Fruit fly (Drosophila melanogaster) whole organism, embryonic: ENCODE data around the gene CG5618.

ENCODE experiments used
- Abd-B ChIP-seq: fragments of 200-800 bp; sonication (Bioruptor generic); optimal IDR thresholded peaks from 2 replicates; lab custom pipeline; 2018; ENCODE audit warnings: missing biosample characterization, mild to moderate bottlenecking, missing genetic modification characterization, moderate library complexity
- B-H2 ChIP-seq: fragments of 200-800 bp; sonication (Bioruptor generic); optimal IDR thresholded peaks from 2 replicates; lab custom pipeline; 2018; ENCODE audit warnings: missing biosample characterization, mild to moderate bottlenecking, missing genetic modification characterization
- CG10147 ChIP-seq: fragments of 200-800 bp; sonication (Bioruptor generic); optimal IDR thresholded peaks from 2 replicates; lab custom pipeline; 2019; ENCODE audit warnings: missing biosample characterization, mild to moderate bottlenecking, missing genetic modification characterization, moderate library complexity
- CG10654 ChIP-seq: fragments of 200-800 bp; sonication (Bioruptor generic); optimal IDR thresholded peaks from 2 replicates; lab custom pipeline; 2016; ENCODE audit warnings: missing biosample characterization, missing genetic modification characterization
- CG10959 ChIP-seq: fragments of 200-800 bp; sonication (Bioruptor generic); IDR thresholded peaks from 2 replicates; pipeline ENCODE4 v1.3.6; 2022; ENCODE audit warnings: missing biosample characterization, missing genetic modification characterization
- CG11398 ChIP-seq: fragments of 200-800 bp; sonication (Bioruptor generic); optimal IDR thresholded peaks from 2 replicates; lab custom pipeline; 2016; ENCODE audit warnings: missing biosample characterization, missing genetic modification characterization
- CG11560 ChIP-seq: fragments of 200-800 bp; sonication (Bioruptor generic); IDR thresholded peaks from 3 replicates; pipeline ENCODE4 v1.3.6; 2022; ENCODE audit warnings: missing biosample characterization, missing genetic modification characterization
- CG15073 ChIP-seq: fragments of 200-800 bp; sonication (Bioruptor generic); optimal IDR thresholded peaks from 2 replicates; lab custom pipeline; 2016; ENCODE audit warnings: missing biosample characterization, missing genetic modification characterization
- CG16813 ChIP-seq: fragments of 200-800 bp; sonication (Bioruptor generic); IDR thresholded peaks from 3 replicates; pipeline ENCODE4 v1.3.6; 2022; ENCODE audit warnings: missing biosample characterization, missing genetic modification characterization; ENCODE audit not compliant: partially characterized antibody
- CG17186 ChIP-seq: fragments of 200-800 bp; sonication (Bioruptor generic); optimal IDR thresholded peaks from 3 replicates; lab custom pipeline; 2017; ENCODE audit warnings: missing biosample characterization, missing genetic modification reagents, missing genetic modification characterization
- CG1832 ChIP-seq: fragments of 200-800 bp; sonication (Bioruptor generic); optimal IDR thresholded peaks from 2 replicates; lab custom pipeline; 2017; ENCODE audit warnings: missing biosample characterization, mild to moderate bottlenecking, missing genetic modification characterization, inconsistent platforms
- CG30020 ChIP-seq: fragments of 200-800 bp; optimal IDR thresholded peaks from 2 replicates; lab custom pipeline; 2019; ENCODE audit warnings: missing biosample characterization, mild to moderate bottlenecking, missing genetic modification characterization, moderate library complexity
- CG31365 ChIP-seq: fragments of 200-800 bp; sonication (Bioruptor generic); optimal IDR thresholded peaks from 2 replicates; lab custom pipeline; 2018; ENCODE audit warnings: missing biosample characterization, mild to moderate bottlenecking, missing genetic modification characterization
- CG34422 ChIP-seq: fragments of 200-800 bp; sonication (Bioruptor generic); IDR thresholded peaks from 3 replicates; pipeline ENCODE4 v1.3.6; 2022; ENCODE audit warnings: missing biosample characterization, missing genetic modification characterization
- CG4404 ChIP-seq: fragments of 200-800 bp; sonication (Bioruptor generic); IDR thresholded peaks from 2 replicates; pipeline ENCODE4 v1.3.6; 2022; ENCODE audit warnings: missing biosample characterization, missing genetic modification characterization
- CG6689 ChIP-seq: fragments of 200-800 bp; sonication (Bioruptor generic); IDR thresholded peaks from 2 replicates; pipeline ENCODE4 v1.3.6; 2022; ENCODE audit warnings: missing biosample characterization, missing genetic modification characterization
- CG6854 ChIP-seq: fragments of 200-800 bp; sonication (Bioruptor generic); optimal IDR thresholded peaks from 3 replicates; lab custom pipeline; 2017; ENCODE audit warnings: missing biosample characterization, mild to moderate bottlenecking, missing genetic modification characterization
- CG7357 ChIP-seq: fragments of 200-800 bp; sonication (Bioruptor generic); IDR thresholded peaks from 3 replicates; pipeline ENCODE4 v1.3.6; 2022; ENCODE audit warnings: missing biosample characterization, missing genetic modification characterization
- CG9876 ChIP-seq: fragments of 200-800 bp; sonication (Bioruptor generic); optimal IDR thresholded peaks from 2 replicates; lab custom pipeline; 2016; ENCODE audit warnings: missing biosample characterization, missing genetic modification characterization
- CG9932 ChIP-seq: fragments of 200-800 bp; sonication (Bioruptor generic); IDR thresholded peaks from 2 replicates; pipeline ENCODE4 v1.3.6; 2022; ENCODE audit warnings: missing biosample characterization, missing genetic modification characterization
- CrebB ChIP-seq: fragments of 200-800 bp; sonication (Bioruptor generic); optimal IDR thresholded peaks from 3 replicates; lab custom pipeline; 2018; ENCODE audit warnings: missing biosample characterization, mild to moderate bottlenecking, missing genetic modification characterization
- Deaf1 ChIP-seq: fragments of 200-800 bp; optimal IDR thresholded peaks from 3 replicates; lab custom pipeline; 2019; ENCODE audit warnings: missing biosample characterization, mild to moderate bottlenecking, missing genetic modification characterization, moderate library complexity
- Doc3 ChIP-seq: fragments of 200-800 bp; sonication (Bioruptor generic); IDR thresholded peaks from 3 replicates; pipeline ENCODE4 v1.3.6; 2022; ENCODE audit warnings: missing biosample characterization, missing genetic modification characterization; ENCODE audit not compliant: partially characterized antibody
- Oli ChIP-seq: fragments of 200-800 bp; sonication (Bioruptor generic); optimal IDR thresholded peaks from 2 replicates; lab custom pipeline; 2018; ENCODE audit warnings: missing biosample characterization, mild to moderate bottlenecking, missing genetic modification characterization, moderate library complexity
- Sox102F ChIP-seq: fragments of 200-800 bp; sonication (Bioruptor generic); optimal IDR thresholded peaks from 2 replicates; lab custom pipeline; 2018; ENCODE audit warnings: missing biosample characterization, mild to moderate bottlenecking, missing genetic modification characterization, moderate library complexity
- Spps ChIP-seq: fragments of 200-800 bp; sonication (Bioruptor generic); optimal IDR thresholded peaks from 2 replicates; lab custom pipeline; 2018; ENCODE audit warnings: missing biosample characterization, mild to moderate bottlenecking, missing genetic modification characterization
- Taf1 ChIP-seq: fragments of 200-800 bp; sonication (Bioruptor generic); IDR thresholded peaks from 2 replicates; pipeline ENCODE4 v1.3.6; 2022; ENCODE audit warnings: missing biosample characterization, missing genetic modification characterization
- Tbp ChIP-seq: fragments of >200 bp; optimal IDR thresholded peaks from 2 replicates; lab custom pipeline; 2018; ENCODE audit warnings: missing biosample characterization, missing genetic modification characterization
- bigmax ChIP-seq: fragments of 200-800 bp; sonication (Bioruptor generic); optimal IDR thresholded peaks from 2 replicates; lab custom pipeline; 2018; ENCODE audit warnings: missing biosample characterization, mild to moderate bottlenecking, missing genetic modification characterization
- ci ChIP-seq: fragments of 200-800 bp; sonication (Bioruptor generic); IDR thresholded peaks from 3 replicates; pipeline ENCODE4 v1.3.6; 2022; ENCODE audit warnings: missing biosample characterization, missing genetic modification characterization
- crc ChIP-seq: fragments of 200-800 bp; sonication (Bioruptor generic); optimal IDR thresholded peaks from 2 replicates; lab custom pipeline; 2016; ENCODE audit warnings: missing biosample characterization, missing genetic modification characterization
- disco-r ChIP-seq: fragments of 200-800 bp; sonication (Bioruptor generic); optimal IDR thresholded peaks from 2 replicates; lab custom pipeline; 2016; ENCODE audit warnings: missing biosample characterization, missing genetic modification characterization
- dmrt11E ChIP-seq: fragments of 200-800 bp; sonication (Bioruptor generic); optimal IDR thresholded peaks from 3 replicates; lab custom pipeline; 2018; ENCODE audit warnings: missing biosample characterization, mild to moderate bottlenecking, missing genetic modification characterization, moderate library complexity
- fd64A ChIP-seq: fragments of 200-800 bp; sonication (Bioruptor generic); optimal IDR thresholded peaks from 3 replicates; lab custom pipeline; 2018; ENCODE audit warnings: missing biosample characterization, mild to moderate bottlenecking, missing genetic modification characterization
- ftz-f1 ChIP-seq: fragments of 200-800 bp; sonication (Bioruptor generic); optimal IDR thresholded peaks from 2 replicates; lab custom pipeline; 2016; ENCODE audit warnings: missing biosample characterization, missing genetic modification characterization
- grau ChIP-seq: fragments of 200-800 bp; optimal IDR thresholded peaks from 3 replicates; lab custom pipeline; 2019; ENCODE audit warnings: missing biosample characterization, mild to moderate bottlenecking, missing genetic modification characterization, moderate library complexity
- hkb ChIP-seq, 2 experiments: fragments of 200-800 bp in 1 of 2; fragments of >200 bp in 1 of 2; sonication (Bioruptor generic) in 1 of 2; IDR thresholded peaks in 1 of 2; optimal IDR thresholded peaks in 1 of 2; 2 replicates each; pipeline versions ENCODE4 v1.3.6 to Lab custom; 2017 to 2022; ENCODE audit warnings: missing biosample characterization in 1 of 2, missing genetic modification characterization in 1 of 2
- kay ChIP-seq: fragments of 200-800 bp; sonication (Bioruptor generic); optimal IDR thresholded peaks from 2 replicates; lab custom pipeline; 2016; ENCODE audit warnings: missing biosample characterization, missing genetic modification characterization
- nerfin-1 ChIP-seq: fragments of 200-800 bp; sonication (Bioruptor generic); optimal IDR thresholded peaks from 3 replicates; lab custom pipeline; 2019; ENCODE audit warnings: missing biosample characterization, mild to moderate bottlenecking, missing genetic modification characterization, moderate library complexity
- p53 ChIP-seq: fragments of 200-800 bp; sonication (Bioruptor generic); optimal IDR thresholded peaks from 2 replicates; lab custom pipeline; 2016; ENCODE audit warnings: missing biosample characterization, missing genetic modification characterization
- pfk ChIP-seq: fragments of 200-800 bp; sonication (Bioruptor generic); optimal IDR thresholded peaks from 2 replicates; lab custom pipeline; 2018; ENCODE audit warnings: missing biosample characterization, mild to moderate bottlenecking, missing genetic modification characterization, moderate library complexity
- pros ChIP-seq: fragments of 200-800 bp; sonication (Bioruptor generic); optimal IDR thresholded peaks from 3 replicates; lab custom pipeline; 2019; ENCODE audit warnings: missing biosample characterization, mild to moderate bottlenecking, missing genetic modification characterization, moderate library complexity
- schlank ChIP-seq: fragments of 200-800 bp; sonication (Bioruptor generic); optimal IDR thresholded peaks from 2 replicates; lab custom pipeline; 2018; ENCODE audit warnings: missing biosample characterization, mild to moderate bottlenecking, missing genetic modification characterization
- sob ChIP-seq: fragments of 200-800 bp; sonication (Bioruptor generic); IDR thresholded peaks from 2 replicates; pipeline ENCODE4 v1.3.6; 2022; ENCODE audit warnings: missing biosample characterization, missing genetic modification characterization
- sr ChIP-seq: fragments of 200-800 bp; sonication (Bioruptor generic); IDR thresholded peaks from 3 replicates; pipeline ENCODE4 v1.3.6; 2022; ENCODE audit warnings: missing biosample characterization, missing genetic modification characterization
- tin ChIP-seq: fragments of 200-800 bp; sonication (Bioruptor generic); optimal IDR thresholded peaks from 3 replicates; lab custom pipeline; 2016; ENCODE audit warnings: missing biosample characterization, missing genetic modification characterization

CG5618 gene

dm6 chr3L:20306142-20306541, 47.1 kb upstream of the CG5618 start, which contains the start of gene CG32225 (continued):
- TF ChIP-seq nerfin-1 (tag; lab: Kevin White, UChicago), result no peak
- no peak for TF ChIP-seq CG7357 (GFP tag; lab: Robert Waterston, UW)
- TF ChIP-seq CG34422, result peak; percentile 31; the same call in 1 of the 3 replicates
- no peak for TF ChIP-seq CG10959

- TF ChIP-seq sr (GFP tag; lab: Robert Waterston, UW), result no peak
- no peak for TF ChIP-seq p53 (GFP tag; lab: Kevin White, UChicago)
- TF ChIP-seq CG9876, result no peak
- TF ChIP-seq grau (tag; lab: Kevin White, UChicago), result no peak
- TF ChIP-seq hkb (optimal IDR thresholded peaks at IDR 0.05; lab: Kevin White, UChicago), result no peak
- TF ChIP-seq hkb (GFP tag; IDR thresholded peaks at IDR 0.05; lab: Robert Waterston, UW), result no peak
- no peak for TF ChIP-seq pfk (GFP tag; lab: Kevin White, UChicago)
- TF ChIP-seq CG6854, result no peak
- TF ChIP-seq sob (GFP tag; lab: Robert Waterston, UW), result no peak
- TF ChIP-seq dmrt11E (tag; lab: Kevin White, UChicago), result no peak
- TF ChIP-seq CG11560 (tag; lab: Robert Waterston, UW), result no peak
- no peak for TF ChIP-seq CrebB (tag; lab: Kevin White, UChicago)
- no peak for TF ChIP-seq CG15073
- TF ChIP-seq Tbp, result no peak
- TF ChIP-seq B-H2 (GFP tag; lab: Kevin White, UChicago), result no peak
- TF ChIP-seq, all 482 proteins: peak for 0
Observed at dm6 chr3L:20309354-20309753, 43.9 kb upstream of the CG5618 start, which contains the start of gene polo. Gene polo (plus strand): TSS chr3L:20309654.

- TF ChIP-seq CG30020 (tag; lab: Kevin White, UChicago) (peak; percentile 33), Spps (tag; lab: Kevin White, UChicago) (no peak), fd64A (no peak), CG9932 (peak; percentile 79), CG4404 (0 out of 2 replicates have a peak, but pooled peaks have one; percentile 9), CG11398 (GFP tag; lab: Kevin White, UChicago) (no peak), CG17186 (GFP tag; lab: Kevin White, UChicago) (peak; percentile 93), CG10147 (GFP tag; lab: Kevin White, UChicago) (no peak), CG7357 (GFP tag; lab: Robert Waterston, UW) (no peak), Doc3 (GFP tag; lab: Robert Waterston, UW) (peak; percentile 80), CG1832 (GFP tag; lab: Kevin White, UChicago) (no peak), schlank (no peak), Oli (tag; lab: Kevin White, UChicago) (no peak), CG16813 (GFP tag; lab: Robert Waterston, UW) (peak; percentile 87), ftz-f1 (GFP tag; lab: Kevin White, UChicago) (no peak), Sox102F (GFP tag; lab: Kevin White, UChicago) (no peak), ci (no peak), disco-r (GFP tag; lab: Kevin White, UChicago) (no peak), pros (GFP tag; lab: Kevin White, UChicago) (no peak), tin (GFP tag; lab: Kevin White, UChicago) (peak; percentile 52), CG31365 (tag; lab: Kevin White, UChicago) (no peak), Abd-B (GFP tag; lab: Kevin White, UChicago) (no peak), crc (GFP tag; lab: Kevin White, UChicago) (no peak), CG10654 (peak; percentile 11), CG6689 (GFP tag; lab: Robert Waterston, UW) (peak; percentile 18; the same call in 1 of the 2 replicates), Deaf1 (tag; lab: Kevin White, UChicago) (no peak), bigmax (GFP tag; lab: Kevin White, UChicago) (peak; percentile 18), kay (GFP tag; lab: Kevin White, UChicago) (peak; percentile 10), Taf1 (no peak)
Observed at dm6 chr3L:20309758-20310733, 43.2 kb upstream of the CG5618 start.
